Fruit fly (Drosophila melanogaster) whole organism, embryonic: ENCODE data around the gene Glys.
A peak's percentile ranks its signal among the peaks of the same experiment; 100 is the strongest.

Experiments used
- Atf3 ChIP-seq: fragments of 200-800 bp; sonication (Bioruptor generic); optimal IDR thresholded peaks from 3 replicates; lab custom pipeline; 2016; ENCODE audit warnings: missing biosample characterization, missing genetic modification characterization
- Bdp1 ChIP-seq: fragments of 200-800 bp; sonication (Bioruptor generic); optimal IDR thresholded peaks from 3 replicates; lab custom pipeline; 2016; ENCODE audit warnings: missing biosample characterization, missing genetic modification characterization
- CG1024 ChIP-seq: fragments of 200-800 bp; sonication (Bioruptor generic); IDR thresholded peaks from 2 replicates; pipeline ENCODE4 v1.3.6; 2022; ENCODE audit warnings: missing biosample characterization, missing genetic modification characterization
- CG10462 ChIP-seq: fragments of 200-800 bp; sonication (Bioruptor generic); optimal IDR thresholded peaks from 2 replicates; lab custom pipeline; 2016; ENCODE audit warnings: missing biosample characterization, missing genetic modification characterization
- CG10654 ChIP-seq: fragments of 200-800 bp; sonication (Bioruptor generic); optimal IDR thresholded peaks from 2 replicates; lab custom pipeline; 2016; ENCODE audit warnings: missing biosample characterization, missing genetic modification characterization
- CG11695 ChIP-seq: fragments of 200-800 bp; sonication (Bioruptor generic); IDR thresholded peaks from 3 replicates; pipeline ENCODE4 v1.3.6; 2022; ENCODE audit warnings: missing biosample characterization, missing genetic modification characterization
- CG12942 ChIP-seq: fragments of 200-800 bp; sonication (Bioruptor generic); optimal IDR thresholded peaks from 3 replicates; lab custom pipeline; 2016; ENCODE audit warnings: missing biosample characterization, missing genetic modification characterization
- CG14667 ChIP-seq: fragments of 200-800 bp; sonication (Bioruptor generic); IDR thresholded peaks from 2 replicates; pipeline ENCODE4 v1.3.6; 2022; ENCODE audit warnings: missing biosample characterization, missing genetic modification characterization
- CG1529 ChIP-seq: fragments of 200-800 bp; sonication (Bioruptor generic); optimal IDR thresholded peaks from 3 replicates; lab custom pipeline; 2018; ENCODE audit warnings: missing biosample characterization, missing genetic modification characterization
- CG16813 ChIP-seq: fragments of 200-800 bp; sonication (Bioruptor generic); IDR thresholded peaks from 3 replicates; pipeline ENCODE4 v1.3.6; 2022; ENCODE audit warnings: missing biosample characterization, missing genetic modification characterization; ENCODE audit not compliant: partially characterized antibody
- CG1792 ChIP-seq: fragments of 200-800 bp; sonication (Bioruptor generic); optimal IDR thresholded peaks from 2 replicates; lab custom pipeline; 2016; ENCODE audit warnings: missing biosample characterization, missing genetic modification characterization
- CG3281 ChIP-seq: fragments of 200-800 bp; sonication (Bioruptor generic); optimal IDR thresholded peaks from 3 replicates; lab custom pipeline; 2017; ENCODE audit warnings: missing biosample characterization, mild to moderate bottlenecking, missing genetic modification characterization
- CG33213 ChIP-seq: fragments of 200-800 bp; sonication (Bioruptor generic); optimal IDR thresholded peaks from 3 replicates; lab custom pipeline; 2016; ENCODE audit warnings: missing biosample characterization, missing genetic modification characterization
- CG34422 ChIP-seq: fragments of 200-800 bp; sonication (Bioruptor generic); IDR thresholded peaks from 3 replicates; pipeline ENCODE4 v1.3.6; 2022; ENCODE audit warnings: missing biosample characterization, missing genetic modification characterization
- CG3726 ChIP-seq: fragments of 200-800 bp; sonication (Bioruptor generic); IDR thresholded peaks from 3 replicates; pipeline ENCODE4, ENCODE4 v1.3.6; 2022; ENCODE audit warnings: missing biosample characterization, missing genetic modification characterization
- CG4360 ChIP-seq: fragments of 200-800 bp; sonication (Bioruptor generic); IDR thresholded peaks from 2 replicates; pipeline ENCODE4 v1.3.6; 2022; ENCODE audit warnings: missing biosample characterization, missing genetic modification characterization
- CG4424 ChIP-seq: fragments of 200-800 bp; sonication (Bioruptor generic); optimal IDR thresholded peaks from 3 replicates; lab custom pipeline; 2016; ENCODE audit warnings: missing biosample characterization, missing genetic modification characterization
- CG4617 ChIP-seq: fragments of 200-800 bp; sonication (Bioruptor generic); optimal IDR thresholded peaks from 3 replicates; lab custom pipeline; 2016; ENCODE audit warnings: missing biosample characterization, missing genetic modification characterization, borderline replicate concordance
- CG6254 ChIP-seq: fragments of 200-800 bp; sonication (Bioruptor generic); optimal IDR thresholded peaks from 3 replicates; lab custom pipeline; 2017; ENCODE audit warnings: mild to moderate bottlenecking, missing biosample characterization, missing genetic modification reagents, missing genetic modification characterization
- CG6791 ChIP-seq: fragments of 200-800 bp; sonication (Bioruptor generic); IDR thresholded peaks from 3 replicates; pipeline ENCODE4 v1.3.6; 2022; ENCODE audit warnings: missing biosample characterization, missing genetic modification characterization; ENCODE audit not compliant: partially characterized antibody
- CG7839 ChIP-seq: fragments of 200-800 bp; sonication (Bioruptor generic); optimal IDR thresholded peaks from 3 replicates; lab custom pipeline; 2018; ENCODE audit warnings: missing biosample characterization, mild to moderate bottlenecking, missing genetic modification characterization, moderate library complexity
- D19A ChIP-seq: fragments of 200-800 bp; optimal IDR thresholded peaks from 3 replicates; lab custom pipeline; 2019; ENCODE audit warnings: missing biosample characterization, mild to moderate bottlenecking, missing genetic modification characterization, moderate library complexity
- Doc3 ChIP-seq: fragments of 200-800 bp; sonication (Bioruptor generic); IDR thresholded peaks from 3 replicates; pipeline ENCODE4 v1.3.6; 2022; ENCODE audit warnings: missing biosample characterization, missing genetic modification characterization; ENCODE audit not compliant: partially characterized antibody
- HLHmδ ChIP-seq: fragments of 200-800 bp; sonication (Bioruptor generic); optimal IDR thresholded peaks from 2 replicates; lab custom pipeline; 2018; ENCODE audit warnings: missing biosample characterization, mild to moderate bottlenecking, missing genetic modification characterization, moderate library complexity
- Hey ChIP-seq: fragments of 200-800 bp; sonication (Bioruptor generic); optimal IDR thresholded peaks from 3 replicates; lab custom pipeline; 2018; ENCODE audit warnings: missing biosample characterization, mild to moderate bottlenecking, missing genetic modification characterization
- Hr51 ChIP-seq, 2 experiments: fragments of 200-800 bp; sonication (Bioruptor generic); optimal IDR thresholded peaks; 2 replicates in 1 of 2; 3 replicates in 1 of 2; lab custom pipeline; 2016 to 2018; ENCODE audit warnings: missing biosample characterization in 2 of 2, missing genetic modification characterization in 2 of 2, mild to moderate bottlenecking in 1 of 2, moderate library complexity in 1 of 2
- Kr ChIP-seq: fragments of 200-800 bp; sonication (Bioruptor generic); optimal IDR thresholded peaks from 2 replicates; lab custom pipeline; 2017; ENCODE audit warnings: missing biosample characterization, mild to moderate bottlenecking, missing genetic modification characterization
- Lhr ChIP-seq: fragments of 200-800 bp; sonication (Bioruptor generic); optimal IDR thresholded peaks from 3 replicates; lab custom pipeline; 2017; ENCODE audit warnings: mild to moderate bottlenecking, missing biosample characterization, missing genetic modification reagents, missing genetic modification characterization
- Myb ChIP-seq: fragments of 200-800 bp; sonication (Bioruptor generic); optimal IDR thresholded peaks from 2 replicates; lab custom pipeline; 2016; ENCODE audit warnings: missing biosample characterization, missing genetic modification characterization
- Side ChIP-seq: fragments of 200-800 bp; sonication (Bioruptor generic); optimal IDR thresholded peaks from 2 replicates; lab custom pipeline; 2016; ENCODE audit warnings: missing biosample characterization, missing genetic modification characterization
- Sin3A ChIP-seq: fragments of >200 bp; optimal IDR thresholded peaks from 2 replicates; lab custom pipeline; 2018
- Six4 ChIP-seq: fragments of 200-800 bp; sonication (Bioruptor generic); optimal IDR thresholded peaks from 2 replicates; lab custom pipeline; 2016; ENCODE audit warnings: missing biosample characterization, missing genetic modification characterization
- Usf ChIP-seq: fragments of 200-800 bp; sonication (Bioruptor generic); optimal IDR thresholded peaks from 2 replicates; lab custom pipeline; 2017; ENCODE audit warnings: missing genotype, missing biosample characterization, missing genetic modification characterization
- bcd ChIP-seq: fragments of 200-800 bp; sonication (Bioruptor generic); optimal IDR thresholded peaks from 2 replicates; lab custom pipeline; 2017; ENCODE audit warnings: missing biosample characterization, mild to moderate bottlenecking, missing genetic modification characterization
- cas ChIP-seq: fragments of 200-800 bp; sonication (Bioruptor generic); IDR thresholded peaks from 2 replicates; pipeline ENCODE4 v1.3.6; 2022; ENCODE audit warnings: missing biosample characterization, missing genetic modification characterization
- cg ChIP-seq: fragments of 200-800 bp; sonication (Bioruptor generic); optimal IDR thresholded peaks from 3 replicates; lab custom pipeline; 2019; ENCODE audit warnings: missing biosample characterization, mild to moderate bottlenecking, missing genetic modification characterization, moderate library complexity
- croc ChIP-seq: fragments of 200-800 bp; sonication (Bioruptor generic); conservative IDR thresholded peaks from 3 replicates; pipeline ENCODE4 v1.3.6; 2022; ENCODE audit warnings: missing biosample characterization, missing genetic modification characterization
- dati ChIP-seq: fragments of 200-800 bp; sonication (Bioruptor generic); IDR thresholded peaks from 2 replicates; pipeline ENCODE4 v1.3.6; 2022; ENCODE audit warnings: missing biosample characterization, missing genetic modification characterization
- dmrt99B ChIP-seq: fragments of 200-800 bp; sonication (Bioruptor generic); optimal IDR thresholded peaks from 2 replicates; lab custom pipeline; 2018; ENCODE audit warnings: missing biosample characterization, mild to moderate bottlenecking, missing genetic modification characterization, moderate library complexity
- ems ChIP-seq: fragments of 200-800 bp; sonication (Bioruptor generic); optimal IDR thresholded peaks from 3 replicates; lab custom pipeline; 2016; ENCODE audit warnings: missing biosample characterization, missing genetic modification characterization
- exex ChIP-seq: fragments of 200-800 bp; sonication (Bioruptor generic); optimal IDR thresholded peaks from 4 replicates; lab custom pipeline; 2018; ENCODE audit warnings: missing biosample characterization, mild to moderate bottlenecking, missing genetic modification characterization, moderate library complexity
- fd102C ChIP-seq: fragments of 200-800 bp; sonication (Bioruptor generic); optimal IDR thresholded peaks from 2 replicates; lab custom pipeline; 2018; ENCODE audit warnings: missing biosample characterization, mild to moderate bottlenecking, missing genetic modification characterization, moderate library complexity
- fru ChIP-seq: fragments of >200 bp; optimal IDR thresholded peaks from 2 replicates; lab custom pipeline; 2017
- gfzf ChIP-seq: fragments of 200-800 bp; sonication (Bioruptor generic); optimal IDR thresholded peaks from 2 replicates; lab custom pipeline; 2016; ENCODE audit warnings: missing biosample characterization, mild to moderate bottlenecking, missing genetic modification characterization, moderate library complexity
- knrl ChIP-seq: fragments of 200-800 bp; sonication (Bioruptor generic); IDR thresholded peaks from 3 replicates; pipeline ENCODE4 v1.3.6; 2022; ENCODE audit warnings: missing biosample characterization, missing genetic modification characterization; ENCODE audit not compliant: partially characterized antibody
- lbe ChIP-seq: fragments of 200-800 bp; sonication (Bioruptor generic); optimal IDR thresholded peaks from 2 replicates; lab custom pipeline; 2016; ENCODE audit warnings: missing biosample characterization, mild to moderate bottlenecking, missing genetic modification characterization
- oc ChIP-seq: fragments of 200-800 bp; sonication (Bioruptor generic); optimal IDR thresholded peaks from 2 replicates; lab custom pipeline; 2018; ENCODE audit warnings: missing biosample characterization, mild to moderate bottlenecking, missing genetic modification characterization, moderate library complexity
- sd ChIP-seq: fragments of 200-800 bp; sonication (Bioruptor generic); optimal IDR thresholded peaks from 3 replicates; lab custom pipeline; 2018; ENCODE audit warnings: missing biosample characterization, mild to moderate bottlenecking, missing genetic modification characterization, moderate library complexity
- tgo ChIP-seq: fragments of 200-800 bp; sonication (Bioruptor generic); IDR thresholded peaks from 3 replicates; pipeline ENCODE4 v1.3.6; 2022; ENCODE audit warnings: missing biosample characterization, missing genetic modification characterization
- zfh1 ChIP-seq: fragments of 200-800 bp; sonication (Bioruptor generic); IDR thresholded peaks from 3 replicates; pipeline ENCODE4 v1.3.6; 2022; ENCODE audit warnings: missing biosample characterization, missing genetic modification characterization

Glys gene

DNA sequence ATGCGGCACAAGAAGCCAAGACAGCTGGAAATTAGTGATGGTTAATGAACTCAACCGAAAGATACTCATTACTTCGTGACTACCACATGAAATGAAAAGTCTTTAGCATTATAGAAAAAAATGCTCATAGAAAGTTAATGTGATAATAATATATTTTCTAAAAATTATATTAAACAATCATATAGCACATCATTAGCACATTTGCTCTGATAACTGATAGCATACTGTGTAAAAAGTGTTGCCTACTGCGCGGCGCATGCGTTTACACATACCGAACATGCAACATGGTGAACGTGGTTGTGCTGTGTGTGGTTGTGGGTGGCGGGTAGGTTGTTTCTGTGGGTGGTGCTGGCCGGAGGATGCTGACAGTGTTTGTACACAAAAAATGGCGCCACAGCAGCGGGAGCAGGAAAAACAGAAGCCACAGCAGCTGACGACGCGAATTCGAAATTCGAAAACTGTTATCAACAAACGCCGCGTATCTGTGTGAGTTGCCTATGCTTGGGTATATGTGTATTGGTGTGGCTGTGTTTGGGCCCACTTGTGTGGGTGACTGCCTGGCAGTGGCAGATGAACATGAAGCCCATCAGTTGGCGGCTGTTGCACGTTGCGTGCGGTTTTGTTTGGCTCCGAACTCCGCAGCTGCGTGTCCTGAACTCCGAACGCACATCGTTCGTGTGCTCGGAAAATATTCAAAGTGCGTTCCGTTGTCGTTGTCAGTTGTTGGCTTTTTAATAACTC lies 2.6 kb upstream of the Glys start, which contains the start of gene Gyc88E (continued):
- no peak for TF ChIP-seq CG10462 (GFP tag; lab: Kevin White, UChicago)
- TF ChIP-seq CG6791 (GFP tag; lab: Robert Waterston, UW), result no peak
- no peak for TF ChIP-seq Hr51 (GFP tag; optimal IDR thresholded peaks at IDR 0.05; lab: Kevin White, UChicago)
- TF ChIP-seq oc (tag; lab: Kevin White, UChicago), result no peak
- no peak for TF ChIP-seq CG12942 (GFP tag; lab: Kevin White, UChicago)
- no peak for TF ChIP-seq bcd (GFP tag; lab: Kevin White, UChicago)
- TF ChIP-seq fru (lab: Kevin White, UChicago), result no peak
- TF ChIP-seq HLHmδ (GFP tag; lab: Kevin White, UChicago), result no peak
- 0 out of 2 replicates have a peak, but pooled peaks have one; percentile 31 for TF ChIP-seq dati (GFP tag; lab: Robert Waterston, UW)
- TF ChIP-seq Sin3A (lab: Kevin White, UChicago), result no peak
- TF ChIP-seq CG1024 (GFP tag; lab: Robert Waterston, UW), result no peak
- TF ChIP-seq CG33213 (GFP tag; lab: Kevin White, UChicago), result no peak
- no peak for TF ChIP-seq ems
- no peak for TF ChIP-seq CG4617 (GFP tag; lab: Kevin White, UChicago)
- TF ChIP-seq sd (tag; lab: Kevin White, UChicago), result no peak
- TF ChIP-seq CG7839 (tag; lab: Kevin White, UChicago), result peak; percentile 59
- TF ChIP-seq Atf3 (GFP tag; lab: Kevin White, UChicago), result no peak
- TF ChIP-seq Myb (GFP tag; lab: Kevin White, UChicago), result no peak
- TF ChIP-seq CG16813 (GFP tag; lab: Robert Waterston, UW), result no peak
- peak; percentile 26; the same call in 1 of the 3 replicates for TF ChIP-seq croc (GFP tag; lab: Robert Waterston, UW)
- no peak for TF ChIP-seq knrl (GFP tag; lab: Robert Waterston, UW)
- peak; percentile 69; the same call in 2 of the 3 replicates for TF ChIP-seq CG11695 (GFP tag; lab: Robert Waterston, UW)
- no peak for TF ChIP-seq zfh1
- peak; percentile 57 for TF ChIP-seq dmrt99B (tag; lab: Kevin White, UChicago)
- no peak for TF ChIP-seq CG3281 (GFP tag; lab: Kevin White, UChicago)
- peak; percentile 53; the same call in 1 of the 2 replicates for TF ChIP-seq CG14667 (GFP tag; lab: Robert Waterston, UW)
- TF ChIP-seq lbe (GFP tag; lab: Kevin White, UChicago), result no peak
- no peak for TF ChIP-seq CG10654 (GFP tag; lab: Kevin White, UChicago)
- TF ChIP-seq cas (GFP tag; lab: Robert Waterston, UW), result no peak
- no peak for TF ChIP-seq CG1529 (GFP tag; lab: Kevin White, UChicago)
- no peak for TF ChIP-seq Six4 (GFP tag; lab: Kevin White, UChicago)
- no peak for TF ChIP-seq D19A (tag; lab: Kevin White, UChicago)
- peak; percentile 19 for TF ChIP-seq cg (GFP tag; lab: Kevin White, UChicago)
- TF ChIP-seq Side (GFP tag; lab: Kevin White, UChicago), result no peak
- TF ChIP-seq Lhr (GFP tag; lab: Kevin White, UChicago), result no peak
- TF ChIP-seq Usf, result no peak
- TF ChIP-seq Kr (GFP tag; lab: Kevin White, UChicago), result no peak
- no peak for TF ChIP-seq Hey
- no peak for TF ChIP-seq CG34422 (GFP tag; lab: Robert Waterston, UW)
- no peak for TF ChIP-seq CG6254 (GFP tag; lab: Kevin White, UChicago)
- no peak for TF ChIP-seq Doc3
- no peak for TF ChIP-seq fd102C (GFP tag; lab: Kevin White, UChicago)
- TF ChIP-seq Bdp1 (GFP tag; lab: Kevin White, UChicago), result no peak
- peak; percentile 68; the same call in 2 of the 3 replicates for TF ChIP-seq tgo (GFP tag; lab: Robert Waterston, UW)
- TF ChIP-seq exex (tag; lab: Kevin White, UChicago), result no peak
- TF ChIP-seq gfzf (GFP tag; lab: Kevin White, UChicago), result no peak
- no peak for TF ChIP-seq CG4424 (GFP tag; lab: Kevin White, UChicago)
- no peak for TF ChIP-seq CG3726 (GFP tag; lab: Robert Waterston, UW)
- no peak for TF ChIP-seq CG4360
- no peak for TF ChIP-seq CG1792 (GFP tag; lab: Kevin White, UChicago)
